Fruit fly (Drosophila melanogaster) whole organism, embryonic: Measurements from ENCODE around the gene CG33784.

Source experiments
- Adf1 ChIP-seq: fragments of 200-800 bp; sonication (Bioruptor generic); IDR thresholded peaks from 2 replicates; pipeline ENCODE4 v1.3.6; 2022; ENCODE audit warnings: missing biosample characterization, missing genetic modification characterization
- Blimp-1 ChIP-seq: fragments of 200-800 bp; sonication (Bioruptor generic); optimal IDR thresholded peaks from 3 replicates; lab custom pipeline; 2018; ENCODE audit warnings: missing biosample characterization, missing genetic modification characterization, mild to moderate bottlenecking, moderate library complexity, missing genetic modification reagents
- BtbVII ChIP-seq: fragments of 200-800 bp; sonication (Bioruptor generic); optimal IDR thresholded peaks from 3 replicates; lab custom pipeline; 2017; ENCODE audit warnings: missing biosample characterization, mild to moderate bottlenecking, missing genetic modification characterization
- CG11695 ChIP-seq: fragments of 200-800 bp; sonication (Bioruptor generic); IDR thresholded peaks from 3 replicates; pipeline ENCODE4 v1.3.6; 2022; ENCODE audit warnings: missing biosample characterization, missing genetic modification characterization
- CG12219 ChIP-seq: fragments of 200-800 bp; sonication (Bioruptor generic); optimal IDR thresholded peaks from 3 replicates; lab custom pipeline; 2018; ENCODE audit warnings: missing biosample characterization, mild to moderate bottlenecking, missing genetic modification characterization
- CG12236 ChIP-seq: fragments of 200-800 bp; sonication (Bioruptor generic); optimal IDR thresholded peaks from 2 replicates; lab custom pipeline; 2016; ENCODE audit warnings: missing biosample characterization, missing genetic modification characterization
- CG14050 ChIP-seq: fragments of 200-800 bp; sonication (Bioruptor generic); IDR thresholded peaks from 3 replicates; pipeline ENCODE4 v1.3.6; 2022; ENCODE audit warnings: missing biosample characterization, missing genetic modification characterization
- CG15601 ChIP-seq: fragments of 200-800 bp; sonication (Bioruptor generic); optimal IDR thresholded peaks from 3 replicates; lab custom pipeline; 2019; ENCODE audit warnings: missing biosample characterization, mild to moderate bottlenecking, missing genetic modification characterization, moderate library complexity
- CG1602 ChIP-seq: fragments of 200-800 bp; sonication (Bioruptor generic); optimal IDR thresholded peaks from 3 replicates; lab custom pipeline; 2016; ENCODE audit warnings: missing biosample characterization, missing genetic modification characterization
- CG30020 ChIP-seq: fragments of 200-800 bp; optimal IDR thresholded peaks from 2 replicates; lab custom pipeline; 2019; ENCODE audit warnings: missing biosample characterization, mild to moderate bottlenecking, missing genetic modification characterization, moderate library complexity
- CG32767 ChIP-seq: fragments of 200-800 bp; sonication (Bioruptor generic); IDR thresholded peaks from 2 replicates; pipeline ENCODE4 v1.3.6; 2022; ENCODE audit warnings: missing biosample characterization, missing genetic modification characterization
- CG43689 ChIP-seq: fragments of 200-800 bp; sonication (Bioruptor generic); IDR thresholded peaks from 2 replicates; pipeline ENCODE4 v1.3.6; 2022; ENCODE audit warnings: missing biosample characterization, missing genetic modification characterization
- CG4707 ChIP-seq: fragments of 200-800 bp; sonication (Bioruptor generic); optimal IDR thresholded peaks from 2 replicates; lab custom pipeline; 2018; ENCODE audit warnings: missing biosample characterization, mild to moderate bottlenecking, missing genetic modification characterization, moderate library complexity
- CG4854 ChIP-seq: fragments of 200-800 bp; sonication (Bioruptor generic); optimal IDR thresholded peaks from 2 replicates; lab custom pipeline; 2016; ENCODE audit warnings: missing biosample characterization, missing genetic modification characterization, inconsistent platforms
- CG5245 ChIP-seq: fragments of 200-800 bp; sonication (Bioruptor generic); optimal IDR thresholded peaks from 3 replicates; lab custom pipeline; 2016; ENCODE audit warnings: missing biosample characterization, missing genetic modification characterization
- CG7987 ChIP-seq: fragments of 200-800 bp; sonication (Bioruptor generic); optimal IDR thresholded peaks from 2 replicates; lab custom pipeline; 2018; ENCODE audit warnings: missing biosample characterization, mild to moderate bottlenecking, missing genetic modification characterization, moderate library complexity
- CG9817 ChIP-seq: fragments of 200-800 bp; sonication (Bioruptor generic); optimal IDR thresholded peaks from 2 replicates; lab custom pipeline; 2018; ENCODE audit warnings: missing biosample characterization, mild to moderate bottlenecking, missing genetic modification characterization, moderate library complexity
- Dbx ChIP-seq: fragments of 200-800 bp; sonication (Bioruptor generic); IDR thresholded peaks from 3 replicates; pipeline ENCODE4 v1.3.6; 2022; ENCODE audit warnings: missing biosample characterization, missing genetic modification characterization
- Deaf1 ChIP-seq: fragments of 200-800 bp; optimal IDR thresholded peaks from 3 replicates; lab custom pipeline; 2019; ENCODE audit warnings: missing biosample characterization, mild to moderate bottlenecking, missing genetic modification characterization, moderate library complexity
- Doc2 ChIP-seq: fragments of 200-800 bp; sonication (Bioruptor generic); IDR thresholded peaks from 2 replicates; pipeline ENCODE4 v1.3.6; 2022; ENCODE audit warnings: missing biosample characterization, missing genetic modification characterization
- HHEX ChIP-seq: fragments of 200-800 bp; sonication (Bioruptor generic); optimal IDR thresholded peaks from 3 replicates; lab custom pipeline; 2017; ENCODE audit warnings: missing biosample characterization, mild to moderate bottlenecking, missing genetic modification characterization, missing genetic modification reagents
- Hand ChIP-seq: fragments of 200-800 bp; sonication (Bioruptor generic); optimal IDR thresholded peaks from 2 replicates; lab custom pipeline; 2017; ENCODE audit warnings: mild to moderate bottlenecking, missing biosample characterization, missing genetic modification reagents, missing genetic modification characterization
- Hr78 ChIP-seq, 2 experiments: fragments of 200-800 bp in 1 of 2; fragments of >200 bp in 1 of 2; sonication (Bioruptor generic) in 1 of 2; optimal IDR thresholded peaks; 2 replicates each; lab custom pipeline; 2017 to 2019; ENCODE audit warnings: missing biosample characterization in 2 of 2, missing genetic modification characterization in 2 of 2, mild to moderate bottlenecking in 1 of 2, moderate library complexity in 1 of 2
- Optix ChIP-seq: fragments of 200-800 bp; sonication (Bioruptor generic); IDR thresholded peaks from 3 replicates; pipeline ENCODE4 v1.3.6; 2022; ENCODE audit warnings: missing biosample characterization, missing genetic modification characterization
- Trl ChIP-seq, 3 experiments: fragments of >200 bp in 2 of 3; fragments of 200-800 bp in 1 of 3; sonication (Bioruptor generic) in 1 of 3; optimal IDR thresholded peaks; 2 replicates in 1 of 3; 3 replicates in 2 of 3; lab custom pipeline; 2016 to 2017; ENCODE audit warnings: missing biosample characterization in 1 of 3, missing genetic modification characterization in 1 of 3
- Vsx1 ChIP-seq: fragments of 200-800 bp; sonication (Bioruptor generic); optimal IDR thresholded peaks from 2 replicates; lab custom pipeline; 2017; ENCODE audit warnings: missing biosample characterization, mild to moderate bottlenecking, missing genetic modification characterization, missing genetic modification reagents
- ac ChIP-seq: fragments of 200-800 bp; sonication (Bioruptor generic); optimal IDR thresholded peaks from 3 replicates; lab custom pipeline; 2017; ENCODE audit warnings: missing biosample characterization, mild to moderate bottlenecking, missing genetic modification characterization
- chinmo ChIP-seq: fragments of 200-800 bp; sonication (Bioruptor generic); IDR thresholded peaks from 4 replicates; pipeline ENCODE4 v1.3.6; 2022; ENCODE audit warnings: missing biosample characterization, missing genetic modification characterization; ENCODE audit not compliant: partially characterized antibody
- croc ChIP-seq: fragments of 200-800 bp; sonication (Bioruptor generic); conservative IDR thresholded peaks from 3 replicates; pipeline ENCODE4 v1.3.6; 2022; ENCODE audit warnings: missing biosample characterization, missing genetic modification characterization
- crol ChIP-seq: fragments of 200-800 bp; sonication (Bioruptor generic); IDR thresholded peaks from 2 replicates; pipeline ENCODE4 v1.3.6; 2022; ENCODE audit warnings: missing biosample characterization, missing genetic modification characterization
- dati ChIP-seq: fragments of 200-800 bp; sonication (Bioruptor generic); IDR thresholded peaks from 2 replicates; pipeline ENCODE4 v1.3.6; 2022; ENCODE audit warnings: missing biosample characterization, missing genetic modification characterization
- exex ChIP-seq: fragments of 200-800 bp; sonication (Bioruptor generic); optimal IDR thresholded peaks from 4 replicates; lab custom pipeline; 2018; ENCODE audit warnings: missing biosample characterization, mild to moderate bottlenecking, missing genetic modification characterization, moderate library complexity
- ftz-f1 ChIP-seq: fragments of 200-800 bp; sonication (Bioruptor generic); optimal IDR thresholded peaks from 2 replicates; lab custom pipeline; 2016; ENCODE audit warnings: missing biosample characterization, missing genetic modification characterization
- lbe ChIP-seq: fragments of 200-800 bp; sonication (Bioruptor generic); optimal IDR thresholded peaks from 2 replicates; lab custom pipeline; 2016; ENCODE audit warnings: missing biosample characterization, mild to moderate bottlenecking, missing genetic modification characterization
- lola ChIP-seq, 3 experiments: fragments of >200 bp in 2 of 3; fragments of 200-800 bp in 1 of 3; sonication (Bioruptor generic) in 1 of 3; optimal IDR thresholded peaks; 2 replicates each; lab custom pipeline; 2017 to 2019; ENCODE audit warnings: missing biosample characterization in 3 of 3, missing genetic modification characterization in 3 of 3, mild to moderate bottlenecking in 1 of 3, moderate library complexity in 1 of 3
- nom ChIP-seq: fragments of 200-800 bp; sonication (Bioruptor generic); optimal IDR thresholded peaks from 2 replicates; lab custom pipeline; 2017; ENCODE audit warnings: missing biosample characterization, missing genetic modification characterization, mild to moderate bottlenecking, moderate library complexity, missing genetic modification reagents
- p53 ChIP-seq: fragments of 200-800 bp; sonication (Bioruptor generic); optimal IDR thresholded peaks from 2 replicates; lab custom pipeline; 2016; ENCODE audit warnings: missing biosample characterization, missing genetic modification characterization
- pros ChIP-seq: fragments of 200-800 bp; sonication (Bioruptor generic); optimal IDR thresholded peaks from 3 replicates; lab custom pipeline; 2019; ENCODE audit warnings: missing biosample characterization, mild to moderate bottlenecking, missing genetic modification characterization, moderate library complexity
- pum ChIP-seq: fragments of 200-800 bp; sonication (Bioruptor generic); optimal IDR thresholded peaks from 2 replicates; lab custom pipeline; 2016; ENCODE audit warnings: missing biosample characterization, missing genetic modification characterization
- schlank ChIP-seq: fragments of 200-800 bp; sonication (Bioruptor generic); optimal IDR thresholded peaks from 2 replicates; lab custom pipeline; 2018; ENCODE audit warnings: missing biosample characterization, mild to moderate bottlenecking, missing genetic modification characterization
- sens ChIP-seq: fragments of 200-800 bp; sonication (Bioruptor generic); peaks from one replicate; lab custom pipeline; 2016; ENCODE audit warnings: missing biosample characterization, missing genetic modification characterization
- tin ChIP-seq: fragments of 200-800 bp; sonication (Bioruptor generic); optimal IDR thresholded peaks from 3 replicates; lab custom pipeline; 2016; ENCODE audit warnings: missing biosample characterization, missing genetic modification characterization
- tna ChIP-seq: fragments of 200-800 bp; sonication (Bioruptor generic); IDR thresholded peaks from 2 replicates; pipeline ENCODE4 v1.3.6; 2022; ENCODE audit warnings: missing biosample characterization, missing genetic modification characterization; ENCODE audit not compliant: partially characterized antibody
- zen ChIP-seq: fragments of 200-800 bp; sonication (Bioruptor generic); optimal IDR thresholded peaks from 3 replicates; lab custom pipeline; 2018; ENCODE audit warnings: missing biosample characterization, mild to moderate bottlenecking, missing genetic modification characterization, moderate library complexity
- zfh1 ChIP-seq: fragments of 200-800 bp; sonication (Bioruptor generic); IDR thresholded peaks from 3 replicates; pipeline ENCODE4 v1.3.6; 2022; ENCODE audit warnings: missing biosample characterization, missing genetic modification characterization

Gene CG33784

dm6 chr3R:10082549-10083075 is 14.9 kb downstream of the CG33784 start (continued):
- TF ChIP-seq lbe = peak; percentile 82
- TF ChIP-seq CG32767 (GFP tag; lab: Robert Waterston, UW) = no peak
- no peak for TF ChIP-seq pum (GFP tag; lab: Kevin White, UChicago)
- TF ChIP-seq CG5245 (GFP tag; lab: Kevin White, UChicago) = no peak
- no peak for TF ChIP-seq Dbx (GFP tag; lab: Robert Waterston, UW)
- no peak for TF ChIP-seq CG11695 (GFP tag; lab: Robert Waterston, UW)
- TF ChIP-seq sens = peak; percentile 79
- TF ChIP-seq nom = peak; percentile 85

- TF ChIP-seq Trl (optimal IDR thresholded peaks at IDR 0.05; lab: Kevin White, UChicago) = peak in 1 of 2 experiments; percentile 14
- TF ChIP-seq Trl (GFP tag; optimal IDR thresholded peaks at IDR 0.05; lab: Kevin White, UChicago) = no peak
- no peak for TF ChIP-seq exex (tag; lab: Kevin White, UChicago)
- TF ChIP-seq Deaf1 = peak; percentile 84
- no peak for TF ChIP-seq CG4707 (GFP tag; lab: Kevin White, UChicago)
- TF ChIP-seq croc (GFP tag; lab: Robert Waterston, UW) = 0 out of 3 replicates have a peak, but pooled peaks have one; percentile 1
These were observed 15.4 kb downstream of the CG33784 start for dm6 chr3R:10083077-10083476.

dm6 chr3R:10084179-10084647 is 16.5 kb downstream of the CG33784 start:
- TF ChIP-seq CG4854 (GFP tag; lab: Kevin White, UChicago) = no peak
- TF ChIP-seq Adf1 (GFP tag; lab: Robert Waterston, UW) = peak; percentile 89
- TF ChIP-seq zen = no peak
- no peak for TF ChIP-seq Doc2 (GFP tag; lab: Robert Waterston, UW)
- TF ChIP-seq CG15601 (tag; lab: Kevin White, UChicago) = peak; percentile 72
- no peak for TF ChIP-seq tna (GFP tag; lab: Robert Waterston, UW)
- no peak for TF ChIP-seq Hand
- TF ChIP-seq CG1602 (GFP tag; lab: Kevin White, UChicago) = no peak
- no peak for TF ChIP-seq CG30020
- TF ChIP-seq nom = peak; percentile 29
- TF ChIP-seq tin = no peak
- TF ChIP-seq CG7987 (GFP tag; lab: Kevin White, UChicago) = no peak
- 0 out of 2 replicates have a peak, but pooled peaks have one; percentile 28 for TF ChIP-seq crol (GFP tag; lab: Robert Waterston, UW)
- TF ChIP-seq Blimp-1 = no peak
- no peak for TF ChIP-seq CG14050 (GFP tag; lab: Robert Waterston, UW)
- TF ChIP-seq p53 (GFP tag; lab: Kevin White, UChicago) = no peak
- peak; percentile 68 for TF ChIP-seq ftz-f1 (GFP tag; lab: Kevin White, UChicago)
- TF ChIP-seq zfh1 (GFP tag; lab: Robert Waterston, UW) = no peak
- no peak for TF ChIP-seq HHEX (GFP tag; lab: Kevin White, UChicago)
- no peak for TF ChIP-seq CG9817 (tag; lab: Kevin White, UChicago)
- no peak for TF ChIP-seq CG12236
- peak; percentile 46 to 68 for TF ChIP-seq Trl (optimal IDR thresholded peaks at IDR 0.05; lab: Kevin White, UChicago)
- no peak for TF ChIP-seq Trl (GFP tag; optimal IDR thresholded peaks at IDR 0.05; lab: Kevin White, UChicago)
- TF ChIP-seq schlank = no peak
- TF ChIP-seq pros (GFP tag; lab: Kevin White, UChicago) = no peak
- no peak for TF ChIP-seq BtbVII
- no peak for TF ChIP-seq lola (GFP tag; optimal IDR thresholded peaks at IDR 0.05; lab: Kevin White, UChicago)
- 0 out of 3 replicates have a peak, but pooled peaks have one; percentile 34 for TF ChIP-seq Optix (GFP tag; lab: Robert Waterston, UW)
- TF ChIP-seq dati (GFP tag; lab: Robert Waterston, UW) = no peak
- TF ChIP-seq ac (GFP tag; lab: Kevin White, UChicago) = no peak
- TF ChIP-seq chinmo = 0 out of 4 replicates have a peak, but pooled peaks have one; percentile 51
- TF ChIP-seq Vsx1 (GFP tag; lab: Kevin White, UChicago) = no peak
- TF ChIP-seq Hr78 (GFP tag; optimal IDR thresholded peaks at IDR 0.05; lab: Kevin White, UChicago) = no peak
- no peak for TF ChIP-seq CG12219 (GFP tag; lab: Kevin White, UChicago)
- TF ChIP-seq CG43689 = no peak
